Worm (Caenorhabditis elegans) whole organism, midembryonic: ENCODE measurements around the gene psr-1.

Experiments
- T22C8.4 ChIP-seq: fragments of 200-800 bp; sonication (Bioruptor generic); IDR thresholded peaks from 2 replicates; pipeline ENCODE4 v1.3.6; 2022; ENCODE audit warnings: missing genetic modification characterization, missing compliant biosample characterization
- cog-1 ChIP-seq: sonication (generic microtip); optimal IDR thresholded peaks from 2 replicates; lab custom pipeline; 2016; ENCODE audit warnings: missing genetic modification characterization, missing compliant biosample characterization
- flt-1 ChIP-seq: fragments of 200-800 bp; sonication (Bioruptor generic); IDR thresholded peaks from 2 replicates; pipeline ENCODE4 v1.3.6; 2022; ENCODE audit warnings: missing genetic modification characterization, missing compliant biosample characterization
- klf-2 ChIP-seq: fragments of 200-800 bp; sonication (Bioruptor generic); conservative IDR thresholded peaks from 2 replicates; pipeline ENCODE4 v1.3.6; 2022; ENCODE audit warnings: missing genetic modification reagents, missing genetic modification characterization, missing compliant biosample characterization
- ref-1 ChIP-seq: fragments of 200-800 bp; sonication (Bioruptor generic); conservative IDR thresholded peaks from 2 replicates; pipeline ENCODE4 v1.3.6; 2022; ENCODE audit warnings: missing genetic modification reagents, missing genetic modification characterization, missing compliant biosample characterization
- ztf-23 ChIP-seq: fragments of 200-800 bp; sonication (Bioruptor generic); IDR thresholded peaks from 2 replicates; pipeline ENCODE4 v1.3.6; 2022; ENCODE audit warnings: missing genetic modification reagents, missing genetic modification characterization, missing compliant biosample characterization
- ztf-29 ChIP-seq: fragments of 200-800 bp; sonication (Bioruptor generic); IDR thresholded peaks from 2 replicates; pipeline ENCODE4 v1.3.6; 2022; ENCODE audit warnings: missing genetic modification reagents, missing genetic modification characterization, missing compliant biosample characterization

ce11 chrIV:4683149-4683548 is 30.1 kb downstream of the psr-1 start:
- TF ChIP-seq ztf-23 (GFP tag; lab: Robert Waterston, UW) = no peak
- no peak for TF ChIP-seq ztf-29 (GFP tag; lab: Robert Waterston, UW)
- no peak for TF ChIP-seq flt-1
- TF ChIP-seq cog-1 (tag; lab: Kevin White, UChicago) = no peak
- TF ChIP-seq klf-2 = no peak
- no peak for TF ChIP-seq T22C8.4 (GFP tag; lab: Robert Waterston, UW)
- TF ChIP-seq ref-1 (GFP tag; lab: Robert Waterston, UW) = no peak
